Worm (Caenorhabditis elegans) whole organism, L2 larva: ENCODE data around the gene C47E12.12.

Experiments used
- ZK546.5 ChIP-seq: sonication (generic microtip); optimal IDR thresholded peaks from 2 replicates; lab custom pipeline; 2017; ENCODE audit warnings: missing biosample characterization, missing genetic modification characterization
- aly-2 ChIP-seq: fragments of 150-350 bp; optimal IDR thresholded peaks from 2 replicates; lab custom pipeline; 2014; ENCODE audit warnings: missing biosample characterization, missing genetic modification characterization
- dmd-4 ChIP-seq: sonication (generic microtip); optimal IDR thresholded peaks from 2 replicates; lab custom pipeline; 2017; ENCODE audit warnings: missing biosample characterization, missing genetic modification characterization
- elt-1 ChIP-seq: fragments of 150-350 bp; optimal IDR thresholded peaks from 2 replicates; lab custom pipeline; 2014; ENCODE audit warnings: missing biosample characterization, missing genetic modification characterization
- fos-1 ChIP-seq: fragments of 150-350 bp; optimal IDR thresholded peaks from 2 replicates; lab custom pipeline; 2014; ENCODE audit warnings: missing biosample characterization, missing genetic modification characterization
- lin-13 ChIP-seq: fragments of 150-350 bp; optimal IDR thresholded peaks from 2 replicates; lab custom pipeline; 2014; ENCODE audit warnings: missing biosample characterization, missing genetic modification reagents, missing genetic modification characterization
- lsy-2 ChIP-seq, 2 experiments: fragments of 150-350 bp in 1 of 2; sonication (generic microtip) in 1 of 2; optimal IDR thresholded peaks; 2 replicates each; lab custom pipeline; 2014 to 2017; ENCODE audit warnings: missing biosample characterization in 2 of 2, missing genetic modification characterization in 2 of 2
- nhr-10 ChIP-seq: sonication (generic microtip); optimal IDR thresholded peaks from 2 replicates; lab custom pipeline; 2017; ENCODE audit warnings: missing biosample characterization, missing genetic modification characterization
- sma-9 ChIP-seq, 2 experiments: fragments of 150-350 bp in 1 of 2; sonication (generic microtip) in 1 of 2; optimal IDR thresholded peaks; 2 replicates each; lab custom pipeline; 2014 to 2016; ENCODE audit warnings: missing genetic modification characterization in 2 of 2, mild to moderate bottlenecking in 1 of 2, missing biosample characterization in 1 of 2, missing compliant biosample characterization in 1 of 2, missing genetic modification reagents in 1 of 2, moderate library complexity in 1 of 2
- snpc-4 ChIP-seq: fragments of 150-350 bp; optimal IDR thresholded peaks from 2 replicates; lab custom pipeline; 2014; ENCODE audit warnings: missing biosample characterization, missing genetic modification characterization
- unc-39 ChIP-seq: fragments of 150-350 bp; optimal IDR thresholded peaks from 2 replicates; lab custom pipeline; 2014; ENCODE audit warnings: missing biosample characterization, missing genetic modification characterization
- unc-55 ChIP-seq: fragments of 150-350 bp; sonication (generic microtip); optimal IDR thresholded peaks from 3 replicates; lab custom pipeline; 2014; ENCODE audit warnings: missing biosample characterization, missing genetic modification reagents, missing genetic modification characterization
- unc-62 ChIP-seq: fragments of 150-350 bp; optimal IDR thresholded peaks from 2 replicates; lab custom pipeline; 2014; ENCODE audit warnings: missing biosample characterization, missing genetic modification reagents, missing genetic modification characterization

ce11 chrIV:9928180-9928896 is 44.2 kb downstream of the C47E12.12 start, which contains the start of gene dur-1:
- TF ChIP-seq lsy-2 (tag; optimal IDR thresholded peaks at IDR 0.05; lab: Kevin White, UChicago) (peak in 1 of 2 experiments; percentile 61), fos-1 (no peak), snpc-4 (no peak), dmd-4 (tag; lab: Kevin White, UChicago) (no peak), sma-9 (GFP tag; optimal IDR thresholded peaks at IDR 0.05; lab: Kevin White, UChicago) (peak; percentile 16), sma-9 (tag; optimal IDR thresholded peaks at IDR 0.05; lab: Kevin White, UChicago) (no peak), lin-13 (GFP tag; lab: Kevin White, UChicago) (no peak), unc-55 (GFP tag; lab: Kevin White, UChicago) (no peak), elt-1 (tag; lab: Kevin White, UChicago) (no peak), nhr-10 (tag; lab: Kevin White, UChicago) (no peak), unc-62 (GFP tag; lab: Kevin White, UChicago) (no peak), unc-39 (tag; lab: Kevin White, UChicago) (no peak), aly-2 (no peak), ZK546.5 (tag; lab: Kevin White, UChicago) (no peak)
